Fruit fly (Drosophila melanogaster) Kc167 (cell line): ENCODE measurements around the gene CheB93b.

ENCODE experiments used
- Myc ChIP-seq: fragments of >200 bp; optimal IDR thresholded peaks from 2 replicates; lab custom pipeline; 2017; ENCODE audit warnings: missing external identifiers
- Sin3A ChIP-seq: fragments of >200 bp; optimal IDR thresholded peaks from 2 replicates; lab custom pipeline; 2018; ENCODE audit warnings: missing external identifiers
- h ChIP-seq: fragments of >200 bp; optimal IDR thresholded peaks from 3 replicates; lab custom pipeline; 2018; ENCODE audit warnings: missing external identifiers
- insv ChIP-seq: fragments of >200 bp; optimal IDR thresholded peaks from 3 replicates; lab custom pipeline; 2018; ENCODE audit warnings: missing external identifiers
- psq ChIP-seq: fragments of >200 bp; optimal IDR thresholded peaks from 2 replicates; lab custom pipeline; 2017; ENCODE audit warnings: missing external identifiers
- ttk ChIP-seq: sonication (Bioruptor generic); optimal IDR thresholded peaks from 2 replicates; lab custom pipeline; 2017; ENCODE audit warnings: missing external identifiers

CheB93b gene

dm6 chr3R:21408823-21409222, at the start of gene CheB93b:
TSS of gene CheB93b (plus strand) at chr3R:21409123.
- no peak for TF ChIP-seq h

- no peak for TF ChIP-seq psq (lab: Kevin White, UChicago)
- no peak for TF ChIP-seq h
- TF ChIP-seq Myc (lab: Kevin White, UChicago): no peak
- no peak for TF ChIP-seq Sin3A (lab: Kevin White, UChicago)
- TF ChIP-seq ttk (lab: Kevin White, UChicago): no peak
- no peak for TF ChIP-seq insv (lab: Kevin White, UChicago)
These were observed 49.3 kb upstream of the CheB93b start for dm6 chr3R:21359375-21360191.

DNA sequence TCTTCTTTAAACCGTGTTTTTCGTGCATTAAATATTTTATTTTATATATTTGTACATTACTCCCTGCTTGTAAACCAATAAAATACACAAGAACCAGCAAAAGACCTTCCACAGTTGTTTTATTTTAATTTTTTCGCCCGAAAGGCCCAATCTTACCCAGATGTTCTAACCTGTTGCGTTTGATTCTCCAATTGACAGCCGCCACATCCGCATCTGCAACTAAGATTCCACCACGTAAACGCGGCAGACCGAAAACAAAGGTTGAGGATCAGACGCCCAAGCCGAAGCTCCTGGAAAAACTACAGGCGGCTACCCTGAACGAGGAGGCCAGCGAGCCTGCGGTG, 48.8 kb upstream of the CheB93b start:
- TF ChIP-seq Myc (lab: Kevin White, UChicago) (no peak), h (no peak)

- TF ChIP-seq ttk (lab: Kevin White, UChicago) (no peak), psq (lab: Kevin White, UChicago) (no peak), h (no peak), Myc (lab: Kevin White, UChicago) (no peak), Sin3A (lab: Kevin White, UChicago) (no peak), insv (lab: Kevin White, UChicago) (no peak)
These were observed 43.7 kb upstream of the CheB93b start for dm6 chr3R:21365262-21365661.

DNA sequence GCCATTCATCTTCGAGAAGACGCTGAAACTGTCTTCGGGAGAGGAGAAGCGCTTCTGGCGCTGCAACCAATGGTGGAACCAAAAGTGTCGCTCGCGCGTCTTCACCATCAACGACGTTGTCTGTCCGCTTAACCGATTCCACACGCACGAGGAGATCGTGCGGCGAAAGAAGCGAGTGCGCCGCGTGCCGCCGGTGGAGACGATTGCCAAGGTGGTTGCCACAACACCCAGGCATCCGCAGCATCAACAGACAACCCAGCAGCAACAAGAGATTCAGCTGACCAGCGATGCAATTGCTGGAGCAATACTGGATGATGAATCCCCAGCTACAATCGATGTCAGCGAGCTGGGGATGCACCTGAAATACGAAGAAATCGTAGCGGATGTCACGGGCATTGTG, 40.5 kb upstream of the CheB93b start:
- no peak for TF ChIP-seq ttk (lab: Kevin White, UChicago)
- no peak for TF ChIP-seq psq (lab: Kevin White, UChicago)
- no peak for TF ChIP-seq insv (lab: Kevin White, UChicago)
- TF ChIP-seq h: no peak
- no peak for TF ChIP-seq Myc (lab: Kevin White, UChicago)
- TF ChIP-seq Sin3A (lab: Kevin White, UChicago): no peak

dm6 chr3R:21373403-21374326, 35.3 kb upstream of the CheB93b start:
- TF ChIP-seq ttk (lab: Kevin White, UChicago) (no peak), h (no peak), psq (lab: Kevin White, UChicago) (no peak), insv (lab: Kevin White, UChicago) (no peak), Sin3A (lab: Kevin White, UChicago) (no peak), Myc (lab: Kevin White, UChicago) (no peak)

DNA sequence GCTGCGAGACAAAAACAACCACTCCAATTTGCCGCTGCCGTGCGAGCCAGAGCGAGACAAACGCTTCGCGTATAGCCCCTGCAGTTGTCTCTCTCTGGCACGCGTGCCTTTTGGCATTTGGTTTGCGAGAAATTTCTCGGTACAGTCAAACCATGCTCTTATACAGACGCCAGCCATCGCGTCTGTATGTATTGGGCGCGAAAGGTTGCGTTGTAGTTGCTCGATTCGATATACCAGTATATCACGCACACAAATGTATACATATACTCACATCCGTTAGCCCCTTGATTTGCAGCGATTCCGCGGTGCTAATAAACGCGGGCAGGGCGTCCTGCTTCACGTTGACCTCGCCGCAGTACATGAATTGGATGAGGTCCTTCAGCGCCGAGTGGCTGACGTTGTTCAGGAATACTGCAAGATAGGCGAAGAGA, 32.6 kb upstream of the CheB93b start:
- TF ChIP-seq Myc (lab: Kevin White, UChicago) (no peak), insv (lab: Kevin White, UChicago) (no peak), ttk (lab: Kevin White, UChicago) (no peak), h (no peak), Sin3A (lab: Kevin White, UChicago) (no peak), psq (lab: Kevin White, UChicago) (no peak)

DNA sequence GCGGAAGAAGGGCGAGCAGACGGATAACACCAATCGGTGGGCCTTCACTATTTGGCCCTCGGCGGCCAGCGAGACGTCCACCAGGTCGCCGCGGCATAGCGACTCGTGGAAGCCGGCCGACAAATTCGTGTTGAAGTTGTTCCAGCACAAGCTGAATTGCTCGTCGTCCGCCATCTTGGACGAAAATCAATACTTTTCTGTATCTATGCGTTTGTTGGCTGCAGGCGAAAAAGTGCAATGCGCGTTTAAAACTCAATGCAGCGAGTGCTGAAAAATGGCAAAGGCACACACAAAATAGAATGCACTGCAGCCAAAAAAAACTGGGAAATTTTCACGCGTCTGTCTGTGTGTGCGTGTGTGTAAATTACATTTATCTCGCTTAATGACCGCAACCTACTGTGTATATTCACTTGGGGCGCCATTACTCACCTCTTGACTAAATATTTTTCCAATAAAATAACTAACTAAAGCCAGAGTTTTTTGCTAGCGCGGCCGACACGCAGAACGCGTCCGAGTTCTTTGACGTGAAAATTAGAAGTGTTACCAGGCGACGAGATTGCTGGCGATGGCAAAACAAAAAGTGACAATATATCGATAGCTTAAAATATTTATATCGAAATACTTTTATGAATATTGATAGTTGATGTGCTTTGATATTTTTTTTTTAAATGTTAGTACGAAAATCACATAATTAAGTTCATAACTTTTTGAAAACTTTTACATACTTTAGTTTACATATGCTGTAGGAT, 31.9 kb upstream of the CheB93b start:
- TF ChIP-seq ttk (lab: Kevin White, UChicago) (no peak), h (no peak), Myc (lab: Kevin White, UChicago) (no peak), Sin3A (lab: Kevin White, UChicago) (no peak), psq (lab: Kevin White, UChicago) (no peak), insv (lab: Kevin White, UChicago) (no peak)

DNA sequence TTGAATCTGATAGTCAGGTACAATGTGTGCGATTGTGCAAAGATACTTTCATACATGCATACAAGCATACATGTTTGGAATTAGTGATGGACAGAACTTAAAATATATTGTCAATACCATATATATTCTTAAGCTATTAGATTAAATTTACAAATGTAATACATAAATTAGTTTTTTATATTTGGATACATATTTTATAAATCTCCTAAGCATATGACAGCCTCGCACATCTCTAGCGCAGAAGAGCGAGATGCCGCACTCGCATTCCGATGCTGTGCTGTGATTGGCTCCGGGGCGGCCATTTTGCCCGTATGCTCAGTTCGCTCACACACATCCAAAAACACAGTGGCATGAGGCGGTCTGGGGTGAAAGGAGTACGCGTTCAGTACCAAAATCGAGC, 30.3 kb upstream of the CheB93b start, which contains the start of gene tin:
Gene tin (plus strand): TSS at position 383 of the 400 bp plus-strand sequence.
- no peak for TF ChIP-seq Myc (lab: Kevin White, UChicago)
- TF ChIP-seq Sin3A (lab: Kevin White, UChicago): no peak
- TF ChIP-seq h: no peak
- no peak for TF ChIP-seq psq (lab: Kevin White, UChicago)
- TF ChIP-seq ttk (lab: Kevin White, UChicago): no peak
- no peak for TF ChIP-seq insv (lab: Kevin White, UChicago)

- TF ChIP-seq Sin3A (lab: Kevin White, UChicago): no peak
- TF ChIP-seq insv (lab: Kevin White, UChicago): no peak
- TF ChIP-seq psq (lab: Kevin White, UChicago): no peak
- TF ChIP-seq ttk (lab: Kevin White, UChicago): no peak
- no peak for TF ChIP-seq Myc (lab: Kevin White, UChicago)
- TF ChIP-seq h: no peak
These were observed 29.0 kb upstream of the CheB93b start for dm6 chr3R:21379927-21380326.

- TF ChIP-seq Myc (lab: Kevin White, UChicago) (no peak), h (no peak), psq (lab: Kevin White, UChicago) (no peak), insv (lab: Kevin White, UChicago) (no peak), ttk (lab: Kevin White, UChicago) (no peak), Sin3A (lab: Kevin White, UChicago) (no peak)
These were observed 22.8 kb upstream of the CheB93b start for dm6 chr3R:21386132-21386531.
